Worm (Caenorhabditis elegans) whole organism, L1 larva: Measurements from ENCODE around the gene fbxa-19.

Experiments
- ama-1 ChIP-seq: fragments of 150-350 bp; optimal IDR thresholded peaks from 2 replicates; lab custom pipeline; 2014
- fos-1 ChIP-seq: fragments of 150-350 bp; optimal IDR thresholded peaks from 2 replicates; lab custom pipeline; 2014; ENCODE audit warnings: missing biosample characterization, missing genetic modification characterization
- jun-1 ChIP-seq: fragments of 150-350 bp; optimal IDR thresholded peaks from 2 replicates; lab custom pipeline; 2014; ENCODE audit warnings: missing biosample characterization, missing genetic modification reagents, missing genetic modification characterization
- lir-3 ChIP-seq: sonication (generic microtip); optimal IDR thresholded peaks from 2 replicates; lab custom pipeline; 2016; ENCODE audit warnings: mild to moderate bottlenecking, missing genetic modification characterization, moderate library complexity, missing compliant biosample characterization; ENCODE audit not compliant: poor library complexity
- lsy-2 ChIP-seq, 2 experiments: fragments of 150-350 bp; optimal IDR thresholded peaks; 2 replicates each; lab custom pipeline; 2014; ENCODE audit warnings: missing biosample characterization in 2 of 2, missing genetic modification characterization in 2 of 2
- nhr-11 ChIP-seq: fragments of 150-350 bp; optimal IDR thresholded peaks from 2 replicates; lab custom pipeline; 2014; ENCODE audit warnings: missing biosample characterization, missing genetic modification characterization
- pax-3 ChIP-seq: fragments of 200-800 bp; sonication (Bioruptor generic); optimal IDR thresholded peaks from 2 replicates; lab custom pipeline; 2018; ENCODE audit warnings: mild to moderate bottlenecking, missing genetic modification characterization, moderate library complexity, missing compliant biosample characterization
- snpc-4 ChIP-seq: fragments of 150-350 bp; optimal IDR thresholded peaks from 2 replicates; lab custom pipeline; 2014; ENCODE audit warnings: missing biosample characterization, missing genetic modification characterization

- TF ChIP-seq pax-3 (tag; lab: Kevin White, UChicago) (no peak), snpc-4 (tag; lab: Kevin White, UChicago) (no peak), ama-1 (lab: Kevin White, UChicago) (no peak), lsy-2 (tag; optimal IDR thresholded peaks at IDR 0.05; lab: Kevin White, UChicago) (no peak), nhr-11 (no peak), jun-1 (tag; lab: Kevin White, UChicago) (no peak), fos-1 (tag; lab: Kevin White, UChicago) (no peak), lir-3 (tag; lab: Kevin White, UChicago) (no peak)
Observed at ce11 chrIII:1303414-1303813, 11.8 kb upstream of the fbxa-19 start, which contains the start of gene fbxa-75.
